Fruit fly (Drosophila melanogaster) whole organism, embryonic: ENCODE data around the gene Dbp21E2.

Experiments
- Abd-B ChIP-seq: fragments of 200-800 bp; sonication (Bioruptor generic); optimal IDR thresholded peaks from 2 replicates; lab custom pipeline; 2018; ENCODE audit warnings: missing biosample characterization, mild to moderate bottlenecking, missing genetic modification characterization, moderate library complexity
- Ada2b ChIP-seq: fragments of 200-800 bp; sonication (Bioruptor generic); IDR thresholded peaks from 2 replicates; pipeline ENCODE4 v1.3.6; 2022; ENCODE audit warnings: missing biosample characterization, missing genetic modification characterization
- Adf1 ChIP-seq: fragments of 200-800 bp; sonication (Bioruptor generic); IDR thresholded peaks from 2 replicates; pipeline ENCODE4 v1.3.6; 2022; ENCODE audit warnings: missing biosample characterization, missing genetic modification characterization
- Aef1 ChIP-seq: fragments of 200-800 bp; sonication (Bioruptor generic); IDR thresholded peaks from 3 replicates; pipeline ENCODE4 v1.3.6; 2022; ENCODE audit warnings: missing biosample characterization, missing genetic modification characterization
- CG1024 ChIP-seq: fragments of 200-800 bp; sonication (Bioruptor generic); IDR thresholded peaks from 2 replicates; pipeline ENCODE4 v1.3.6; 2022; ENCODE audit warnings: missing biosample characterization, missing genetic modification characterization
- CG10274 ChIP-seq: fragments of 200-800 bp; sonication (Bioruptor generic); optimal IDR thresholded peaks from 3 replicates; lab custom pipeline; 2017; ENCODE audit warnings: missing biosample characterization, mild to moderate bottlenecking, missing genetic modification characterization
- CG1233 ChIP-seq: fragments of 200-800 bp; sonication (Bioruptor generic); optimal IDR thresholded peaks from 4 replicates; lab custom pipeline; 2018; ENCODE audit warnings: missing biosample characterization, mild to moderate bottlenecking, missing genetic modification characterization
- CG14965 ChIP-seq: fragments of 200-800 bp; sonication (Bioruptor generic); optimal IDR thresholded peaks from 2 replicates; lab custom pipeline; 2016; ENCODE audit warnings: missing biosample characterization, missing genetic modification characterization, borderline replicate concordance
- CG2129 ChIP-seq: fragments of 200-800 bp; sonication (Bioruptor generic); IDR thresholded peaks from 2 replicates; pipeline ENCODE4 v1.3.6; 2022; ENCODE audit warnings: missing biosample characterization, missing genetic modification characterization; ENCODE audit not compliant: partially characterized antibody
- CG2889 ChIP-seq: fragments of 200-800 bp; sonication (Bioruptor generic); IDR thresholded peaks from 3 replicates; pipeline ENCODE4 v1.3.6; 2022; ENCODE audit warnings: missing biosample characterization, missing genetic modification characterization
- CG30431 ChIP-seq: fragments of 200-800 bp; sonication (Bioruptor generic); optimal IDR thresholded peaks from 2 replicates; lab custom pipeline; 2017; ENCODE audit warnings: missing biosample characterization, missing genetic modification characterization
- CG3281 ChIP-seq: fragments of 200-800 bp; sonication (Bioruptor generic); optimal IDR thresholded peaks from 3 replicates; lab custom pipeline; 2017; ENCODE audit warnings: missing biosample characterization, mild to moderate bottlenecking, missing genetic modification characterization
- CG33213 ChIP-seq: fragments of 200-800 bp; sonication (Bioruptor generic); optimal IDR thresholded peaks from 3 replicates; lab custom pipeline; 2016; ENCODE audit warnings: missing biosample characterization, missing genetic modification characterization
- CG34376 ChIP-seq: fragments of 200-800 bp; sonication (Bioruptor generic); optimal IDR thresholded peaks from 2 replicates; lab custom pipeline; 2018; ENCODE audit warnings: missing biosample characterization, mild to moderate bottlenecking, missing genetic modification characterization
- CG3838 ChIP-seq: fragments of 200-800 bp; sonication (Bioruptor generic); optimal IDR thresholded peaks from 3 replicates; lab custom pipeline; 2016; ENCODE audit warnings: missing biosample characterization, missing genetic modification characterization
- CG8281 ChIP-seq: fragments of 200-800 bp; sonication (Bioruptor generic); optimal IDR thresholded peaks from 2 replicates; lab custom pipeline; 2018; ENCODE audit warnings: missing biosample characterization, mild to moderate bottlenecking, missing genetic modification characterization, moderate library complexity
- Chrac-16 ChIP-seq: fragments of 200-800 bp; sonication (Bioruptor generic); optimal IDR thresholded peaks from 3 replicates; lab custom pipeline; 2016; ENCODE audit warnings: missing biosample characterization, missing genetic modification characterization
- D19A ChIP-seq: fragments of 200-800 bp; optimal IDR thresholded peaks from 3 replicates; lab custom pipeline; 2019; ENCODE audit warnings: missing biosample characterization, mild to moderate bottlenecking, missing genetic modification characterization, moderate library complexity
- Dek ChIP-seq: fragments of 200-800 bp; sonication (Bioruptor generic); optimal IDR thresholded peaks from 3 replicates; lab custom pipeline; 2019; ENCODE audit warnings: missing biosample characterization, mild to moderate bottlenecking, missing genetic modification characterization, moderate library complexity
- Elba2 ChIP-seq: fragments of 200-800 bp; sonication (Bioruptor generic); optimal IDR thresholded peaks from 3 replicates; lab custom pipeline; 2016; ENCODE audit warnings: missing biosample characterization, missing genetic modification characterization
- Fer1 ChIP-seq: fragments of 200-800 bp; sonication (Bioruptor generic); optimal IDR thresholded peaks from 2 replicates; lab custom pipeline; 2017; ENCODE audit warnings: missing biosample characterization, mild to moderate bottlenecking, missing genetic modification characterization
- HmgD ChIP-seq: fragments of 200-800 bp; sonication (Bioruptor generic); optimal IDR thresholded peaks from 3 replicates; lab custom pipeline; 2016; ENCODE audit warnings: missing biosample characterization, missing genetic modification characterization
- Hr78 ChIP-seq, 2 experiments: fragments of 200-800 bp in 1 of 2; fragments of >200 bp in 1 of 2; sonication (Bioruptor generic) in 1 of 2; optimal IDR thresholded peaks; 2 replicates each; lab custom pipeline; 2017 to 2019; ENCODE audit warnings: missing biosample characterization in 2 of 2, missing genetic modification characterization in 2 of 2, mild to moderate bottlenecking in 1 of 2, moderate library complexity in 1 of 2
- Mes4 ChIP-seq: fragments of 200-800 bp; sonication (Bioruptor generic); optimal IDR thresholded peaks from 2 replicates; lab custom pipeline; 2016; ENCODE audit warnings: missing biosample characterization, missing genetic modification characterization
- Optix ChIP-seq: fragments of 200-800 bp; sonication (Bioruptor generic); IDR thresholded peaks from 3 replicates; pipeline ENCODE4 v1.3.6; 2022; ENCODE audit warnings: missing biosample characterization, missing genetic modification characterization
- Ptx1 ChIP-seq: fragments of 200-800 bp; sonication (Bioruptor generic); IDR thresholded peaks from 2 replicates; pipeline ENCODE4 v1.3.6; 2022; ENCODE audit warnings: missing biosample characterization, missing genetic modification characterization
- Spps ChIP-seq: fragments of 200-800 bp; sonication (Bioruptor generic); optimal IDR thresholded peaks from 2 replicates; lab custom pipeline; 2018; ENCODE audit warnings: missing biosample characterization, mild to moderate bottlenecking, missing genetic modification characterization
- Sry-β ChIP-seq: fragments of 200-800 bp; sonication (Bioruptor generic); optimal IDR thresholded peaks from 2 replicates; lab custom pipeline; 2018; ENCODE audit warnings: missing biosample characterization, mild to moderate bottlenecking, missing genetic modification characterization, moderate library complexity
- Stat92E ChIP-seq, 3 experiments: fragments of >200 bp in 2 of 3; fragments of 200-800 bp in 1 of 3; sonication (Bioruptor generic) in 1 of 3; optimal IDR thresholded peaks; 2 replicates each; lab custom pipeline; 2017 to 2019; ENCODE audit warnings: missing biosample characterization in 3 of 3, missing genetic modification characterization in 3 of 3, mild to moderate bottlenecking in 1 of 3, moderate library complexity in 1 of 3
- YL-1 ChIP-seq: fragments of 200-800 bp; sonication (Bioruptor generic); optimal IDR thresholded peaks from 3 replicates; lab custom pipeline; 2017; ENCODE audit warnings: missing biosample characterization, mild to moderate bottlenecking, missing genetic modification characterization
- bab2 ChIP-seq: fragments of 200-800 bp; sonication (Bioruptor generic); optimal IDR thresholded peaks from 2 replicates; lab custom pipeline; 2016; ENCODE audit warnings: missing biosample characterization, missing genetic modification characterization
- bowl ChIP-seq: fragments of 200-800 bp; sonication (Bioruptor generic); IDR thresholded peaks from 2 replicates; pipeline ENCODE4 v1.3.6; 2022; ENCODE audit warnings: missing biosample characterization, missing genetic modification characterization
- btn ChIP-seq: fragments of 200-800 bp; sonication (Bioruptor generic); optimal IDR thresholded peaks from 2 replicates; lab custom pipeline; 2016; ENCODE audit warnings: missing biosample characterization, missing genetic modification characterization
- cg ChIP-seq: fragments of 200-800 bp; sonication (Bioruptor generic); optimal IDR thresholded peaks from 3 replicates; lab custom pipeline; 2019; ENCODE audit warnings: missing biosample characterization, mild to moderate bottlenecking, missing genetic modification characterization, moderate library complexity
- chm ChIP-seq: fragments of 200-800 bp; sonication (Bioruptor generic); IDR thresholded peaks from 2 replicates; pipeline ENCODE4 v1.3.6; 2022; ENCODE audit warnings: missing biosample characterization, missing genetic modification characterization
- da ChIP-seq: fragments of 200-800 bp; sonication (Bioruptor generic); optimal IDR thresholded peaks from 2 replicates; lab custom pipeline; 2016; ENCODE audit warnings: missing biosample characterization, missing genetic modification characterization
- danr ChIP-seq: fragments of 200-800 bp; sonication (Bioruptor generic); IDR thresholded peaks from 2 replicates; pipeline ENCODE4 v1.3.6; 2022; ENCODE audit warnings: missing biosample characterization, missing genetic modification characterization
- fu2 ChIP-seq: fragments of 200-800 bp; sonication (Bioruptor generic); optimal IDR thresholded peaks from 2 replicates; lab custom pipeline; 2016; ENCODE audit warnings: missing biosample characterization, missing genetic modification characterization
- grau ChIP-seq: fragments of 200-800 bp; optimal IDR thresholded peaks from 3 replicates; lab custom pipeline; 2019; ENCODE audit warnings: missing biosample characterization, mild to moderate bottlenecking, missing genetic modification characterization, moderate library complexity
- hb ChIP-seq: fragments of 200-800 bp; sonication (Bioruptor generic); IDR thresholded peaks from 3 replicates; pipeline ENCODE4 v1.3.6; 2022; ENCODE audit warnings: missing biosample characterization, missing genetic modification characterization; ENCODE audit not compliant: partially characterized antibody
- hkb ChIP-seq, 2 experiments: fragments of 200-800 bp in 1 of 2; fragments of >200 bp in 1 of 2; sonication (Bioruptor generic) in 1 of 2; IDR thresholded peaks in 1 of 2; optimal IDR thresholded peaks in 1 of 2; 2 replicates each; pipeline versions ENCODE4 v1.3.6 to Lab custom; 2017 to 2022; ENCODE audit warnings: missing biosample characterization in 1 of 2, missing genetic modification characterization in 1 of 2
- klu ChIP-seq: fragments of 200-800 bp; sonication (Bioruptor generic); IDR thresholded peaks from 2 replicates; pipeline ENCODE4 v1.3.6; 2022; ENCODE audit warnings: missing biosample characterization, missing genetic modification characterization
- lmd ChIP-seq: fragments of 200-800 bp; sonication (Bioruptor generic); IDR thresholded peaks from 2 replicates; pipeline ENCODE4 v1.3.6; 2022; ENCODE audit warnings: missing biosample characterization, missing genetic modification characterization
- nerfin-1 ChIP-seq: fragments of 200-800 bp; sonication (Bioruptor generic); optimal IDR thresholded peaks from 3 replicates; lab custom pipeline; 2019; ENCODE audit warnings: missing biosample characterization, mild to moderate bottlenecking, missing genetic modification characterization, moderate library complexity
- onecut ChIP-seq: fragments of 200-800 bp; sonication (Bioruptor generic); IDR thresholded peaks from 2 replicates; pipeline ENCODE4 v1.3.6; 2022; ENCODE audit warnings: missing biosample characterization, missing genetic modification characterization
- p53 ChIP-seq: fragments of 200-800 bp; sonication (Bioruptor generic); optimal IDR thresholded peaks from 2 replicates; lab custom pipeline; 2016; ENCODE audit warnings: missing biosample characterization, missing genetic modification characterization
- pfk ChIP-seq: fragments of 200-800 bp; sonication (Bioruptor generic); optimal IDR thresholded peaks from 2 replicates; lab custom pipeline; 2018; ENCODE audit warnings: missing biosample characterization, mild to moderate bottlenecking, missing genetic modification characterization, moderate library complexity
- scrt ChIP-seq: fragments of 200-800 bp; sonication (Bioruptor generic); optimal IDR thresholded peaks from 2 replicates; lab custom pipeline; 2018; ENCODE audit warnings: missing biosample characterization, mild to moderate bottlenecking, missing genetic modification characterization, moderate library complexity
- sug ChIP-seq: fragments of 200-800 bp; optimal IDR thresholded peaks from 2 replicates; lab custom pipeline; 2019; ENCODE audit warnings: missing biosample characterization, mild to moderate bottlenecking, missing genetic modification characterization, moderate library complexity
- tin ChIP-seq: fragments of 200-800 bp; sonication (Bioruptor generic); optimal IDR thresholded peaks from 3 replicates; lab custom pipeline; 2016; ENCODE audit warnings: missing biosample characterization, missing genetic modification characterization
- vnd ChIP-seq: fragments of 200-800 bp; sonication (Bioruptor generic); IDR thresholded peaks from 3 replicates; pipeline ENCODE4 v1.3.6; 2022; ENCODE audit warnings: missing biosample characterization, missing genetic modification characterization; ENCODE audit not compliant: partially characterized antibody

Gene Dbp21E2

dm6 chr2L:856001-856400 is 44.6 kb downstream of the Dbp21E2 start (continued):
- TF ChIP-seq Chrac-16 (no peak), Dek (no peak), pfk (GFP tag; lab: Kevin White, UChicago) (peak; percentile 16), cg (GFP tag; lab: Kevin White, UChicago) (no peak), tin (GFP tag; lab: Kevin White, UChicago) (no peak), CG10274 (GFP tag; lab: Kevin White, UChicago) (no peak), scrt (no peak), Spps (tag; lab: Kevin White, UChicago) (no peak), Ada2b (no peak), CG30431 (no peak), Aef1 (no peak), Adf1 (GFP tag; lab: Robert Waterston, UW) (no peak), hkb (optimal IDR thresholded peaks at IDR 0.05; lab: Kevin White, UChicago) (no peak), hkb (GFP tag; IDR thresholded peaks at IDR 0.05; lab: Robert Waterston, UW) (peak; percentile 64; the same call in 1 of the 2 replicates), Mes4 (no peak), CG1024 (no peak), CG1233 (GFP tag; lab: Kevin White, UChicago) (peak; percentile 36), hb (GFP tag; lab: Robert Waterston, UW) (no peak), Abd-B (GFP tag; lab: Kevin White, UChicago) (no peak), Optix (GFP tag; lab: Robert Waterston, UW) (no peak), chm (GFP tag; lab: Robert Waterston, UW) (peak; percentile 45; the same call in 1 of the 2 replicates), fu2 (GFP tag; lab: Kevin White, UChicago) (no peak), YL-1 (GFP tag; lab: Kevin White, UChicago) (peak; percentile 3), onecut (GFP tag; lab: Robert Waterston, UW) (0 out of 2 replicates have a peak, but pooled peaks have one; percentile 32), CG34376 (GFP tag; lab: Kevin White, UChicago) (no peak), CG3281 (GFP tag; lab: Kevin White, UChicago) (peak; percentile 29), sug (tag; lab: Kevin White, UChicago) (no peak), Hr78 (GFP tag; optimal IDR thresholded peaks at IDR 0.05; lab: Kevin White, UChicago) (no peak), Sry-β (GFP tag; lab: Kevin White, UChicago) (no peak), CG8281 (tag; lab: Kevin White, UChicago) (no peak), p53 (GFP tag; lab: Kevin White, UChicago) (no peak), bab2 (GFP tag; lab: Kevin White, UChicago) (no peak), CG3838 (GFP tag; lab: Kevin White, UChicago) (no peak), danr (no peak), bowl (GFP tag; lab: Robert Waterston, UW) (no peak), lmd (no peak), Elba2 (GFP tag; lab: Kevin White, UChicago) (no peak), CG33213 (GFP tag; lab: Kevin White, UChicago) (peak; percentile 3), CG2889 (GFP tag; lab: Robert Waterston, UW) (no peak), vnd (GFP tag; lab: Robert Waterston, UW) (no peak), HmgD (GFP tag; lab: Kevin White, UChicago) (no peak), btn (GFP tag; lab: Kevin White, UChicago) (no peak), CG14965 (GFP tag; lab: Kevin White, UChicago) (no peak), da (GFP tag; lab: Kevin White, UChicago) (no peak), Stat92E (GFP tag; optimal IDR thresholded peaks at IDR 0.05; lab: Kevin White, UChicago) (no peak), D19A (no peak), grau (tag; lab: Kevin White, UChicago) (no peak), Ptx1 (no peak), Fer1 (GFP tag; lab: Kevin White, UChicago) (peak; percentile 46), CG2129 (GFP tag; lab: Robert Waterston, UW) (no peak), nerfin-1 (no peak), klu (GFP tag; lab: Robert Waterston, UW) (no peak)
